Worm (Caenorhabditis elegans): ENCODE measurements around the gene acs-7.

ce11 chrII:9273984-9274383 lies 17.8 kb upstream of the acs-7 start:
- TF ChIP-seq ceh-9 (tag; optimal IDR thresholded peaks at IDR 0.05) (no peak), snpc-4 (tag; optimal IDR thresholded peaks at IDR 0.05) (peak; percentile 49), hmg-11 (tag; optimal IDR thresholded peaks at IDR 0.05) (peak; percentile 74)
